Fruit fly (Drosophila melanogaster) Kc167 (cell line): ENCODE measurements around the gene FBXO11.

ENCODE experiments used
- Myc ChIP-seq: fragments of >200 bp; optimal IDR thresholded peaks from 2 replicates; lab custom pipeline; 2017; ENCODE audit warnings: missing external identifiers
- Sin3A ChIP-seq: fragments of >200 bp; optimal IDR thresholded peaks from 2 replicates; lab custom pipeline; 2018; ENCODE audit warnings: missing external identifiers
- insv ChIP-seq: fragments of >200 bp; optimal IDR thresholded peaks from 3 replicates; lab custom pipeline; 2018; ENCODE audit warnings: missing external identifiers
- psq ChIP-seq: fragments of >200 bp; optimal IDR thresholded peaks from 2 replicates; lab custom pipeline; 2017; ENCODE audit warnings: missing external identifiers
- ttk ChIP-seq: sonication (Bioruptor generic); optimal IDR thresholded peaks from 2 replicates; lab custom pipeline; 2017; ENCODE audit warnings: missing external identifiers

DNA sequence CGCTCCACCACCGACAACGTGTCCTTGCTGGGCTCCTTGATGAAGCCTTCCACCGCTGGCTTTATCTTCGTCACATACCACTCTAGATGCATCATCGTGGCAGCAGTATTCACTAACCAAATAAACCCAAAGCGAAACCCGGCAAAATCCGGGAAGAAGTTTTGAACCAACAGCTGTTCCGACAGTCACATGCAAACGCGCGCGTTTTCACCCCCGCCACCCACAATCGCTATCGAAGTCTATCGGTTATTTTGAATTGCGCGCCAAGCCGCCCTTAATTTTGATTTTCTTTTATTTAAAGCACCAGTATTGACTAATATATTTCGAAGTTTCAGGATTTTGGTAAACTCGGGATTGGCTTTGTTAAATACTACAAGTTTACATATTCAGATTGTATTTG lies 54.7 kb downstream of the FBXO11 start, which contains the start of gene Tti1:
- TF ChIP-seq psq (lab: Kevin White, UChicago) (no peak), Myc (lab: Kevin White, UChicago) (no peak), ttk (lab: Kevin White, UChicago) (no peak), insv (no peak), Sin3A (lab: Kevin White, UChicago) (no peak)
